Worm (Caenorhabditis elegans) whole organism, dauer: Measurements from ENCODE around the gene F18G5.1.

Source experiments
- unc-62 ChIP-seq: sonication (generic microtip); optimal IDR thresholded peaks from 2 replicates; lab custom pipeline; 2017; ENCODE audit warnings: missing biosample characterization, missing genetic modification reagents, missing genetic modification characterization

Gene F18G5.1

DNA sequence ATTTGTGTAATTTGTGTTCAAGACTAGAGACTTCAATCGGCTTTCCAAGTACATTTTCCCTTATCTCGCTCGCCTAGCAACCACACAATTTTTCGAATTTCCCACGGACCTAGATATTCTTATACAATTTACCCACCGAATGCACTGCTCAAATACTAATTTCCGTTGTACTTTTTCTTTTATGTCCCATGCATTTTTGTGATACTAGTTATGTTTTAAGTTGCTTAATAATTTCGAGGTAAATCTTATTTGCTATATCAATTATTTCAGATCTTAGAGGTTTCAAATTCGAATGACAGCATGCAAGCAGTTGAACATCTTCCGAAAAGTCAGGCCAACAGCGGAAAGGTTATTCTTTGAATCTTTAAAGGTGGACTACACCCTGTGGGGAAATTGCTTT lies at the start of gene F18G5.1:
TSS of gene F18G5.1 (plus strand) at position 301 of the 400 bp plus-strand sequence.
- no peak for TF ChIP-seq unc-62

DNA sequence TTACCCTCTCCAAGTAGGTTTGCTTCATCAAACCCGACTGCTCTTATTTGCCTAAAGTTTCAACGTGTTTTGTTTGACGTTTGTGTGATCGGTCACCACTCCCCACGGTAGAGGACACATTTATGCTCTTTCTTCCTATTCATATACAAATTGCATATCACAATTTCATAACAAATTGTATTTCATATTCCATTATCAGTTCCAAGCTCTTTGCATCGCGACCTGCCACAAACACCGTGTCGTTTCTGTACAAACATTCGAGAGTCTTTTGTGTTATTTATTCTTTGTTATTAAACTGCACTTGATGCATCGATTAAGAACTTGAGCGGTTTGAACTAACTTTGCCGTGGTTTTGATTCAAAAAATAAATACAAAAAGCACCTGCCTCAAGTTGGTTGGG lies 49.6 kb upstream of the F18G5.1 start:
- no peak for TF ChIP-seq unc-62

DNA sequence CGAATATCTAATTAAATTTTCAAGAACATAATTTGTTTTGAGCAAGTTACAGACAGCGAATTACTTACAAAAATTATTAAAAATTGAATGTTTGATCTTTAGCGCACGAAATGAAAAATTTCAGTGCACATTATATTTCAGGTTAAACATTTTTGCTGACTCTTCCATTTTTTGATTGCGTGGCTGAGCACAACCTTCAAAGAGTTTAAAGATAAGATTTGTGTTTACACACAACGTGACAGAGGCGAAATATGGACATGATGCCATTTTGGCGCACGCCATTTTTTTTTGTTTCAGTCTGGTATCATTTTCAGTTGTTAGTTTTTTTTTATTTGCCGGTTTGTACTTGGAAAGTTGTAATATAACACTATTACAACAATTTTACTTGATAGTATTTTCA lies 47.0 kb upstream of the F18G5.1 start:
- TF ChIP-seq unc-62: no peak

DNA sequence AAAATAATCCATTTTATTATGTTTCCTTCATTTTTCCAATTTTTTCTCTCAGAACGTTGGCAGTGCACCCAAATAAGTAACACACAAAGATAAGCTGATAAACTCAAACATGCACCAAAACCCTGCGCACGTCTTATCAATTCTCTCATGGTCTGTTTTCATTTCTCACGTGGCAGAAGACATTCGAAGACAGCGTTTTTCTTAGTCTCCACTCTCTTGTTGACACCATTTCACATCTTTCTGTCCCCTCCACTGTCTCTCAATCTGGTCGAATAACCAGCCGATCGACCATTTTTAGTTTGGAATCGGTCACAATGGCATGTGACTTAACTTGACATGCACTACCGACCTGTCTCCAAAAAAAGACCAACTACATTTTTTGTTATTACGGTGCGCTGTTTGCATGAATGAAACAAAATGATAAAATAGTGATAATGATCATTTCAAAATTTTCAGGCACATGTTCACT lies 45.7 kb upstream of the F18G5.1 start, which contains the start of gene C35B8.3:
TSS of gene C35B8.3 (plus strand) at position 51 of the 469 bp plus-strand sequence.
- no peak for TF ChIP-seq unc-62

DNA sequence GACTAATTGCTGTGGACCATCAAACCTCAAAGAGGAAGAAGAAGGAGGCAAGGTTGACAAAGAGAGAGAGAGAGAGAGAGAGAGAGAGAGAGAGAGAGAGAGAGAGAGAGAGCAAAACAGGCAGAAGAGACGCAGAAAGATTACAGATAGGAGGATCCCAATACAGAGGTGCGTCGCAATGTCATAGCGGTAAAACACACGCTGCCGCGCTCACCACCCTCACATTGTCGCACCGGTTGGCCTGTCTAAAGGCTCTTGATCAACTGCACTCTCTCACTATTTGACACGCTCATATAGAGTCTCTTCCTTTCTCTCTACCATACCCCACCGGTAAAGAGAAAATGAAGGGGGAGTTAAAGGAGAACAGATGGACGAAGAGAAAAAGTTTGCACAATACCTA lies 34.4 kb upstream of the F18G5.1 start:
- TF ChIP-seq unc-62: no peak

DNA sequence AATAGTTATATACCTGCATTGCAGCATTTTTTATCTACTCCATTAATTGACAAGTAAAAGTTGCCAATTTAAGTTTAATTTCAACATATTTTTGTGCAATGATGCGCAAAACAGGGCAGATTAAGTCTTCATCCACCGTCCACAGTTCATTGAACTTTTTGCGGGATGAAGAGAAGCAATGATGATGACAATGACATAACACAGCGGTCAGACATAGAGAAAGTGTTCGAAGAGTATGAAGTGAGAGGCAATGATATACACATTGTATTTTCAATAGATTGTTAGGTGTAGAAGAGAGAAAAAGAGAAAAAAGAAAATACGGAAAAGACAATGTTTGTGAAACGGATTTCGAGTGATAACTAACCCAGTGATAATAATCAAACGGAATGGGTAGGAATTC lies 32.7 kb upstream of the F18G5.1 start:
- TF ChIP-seq unc-62: no peak

DNA sequence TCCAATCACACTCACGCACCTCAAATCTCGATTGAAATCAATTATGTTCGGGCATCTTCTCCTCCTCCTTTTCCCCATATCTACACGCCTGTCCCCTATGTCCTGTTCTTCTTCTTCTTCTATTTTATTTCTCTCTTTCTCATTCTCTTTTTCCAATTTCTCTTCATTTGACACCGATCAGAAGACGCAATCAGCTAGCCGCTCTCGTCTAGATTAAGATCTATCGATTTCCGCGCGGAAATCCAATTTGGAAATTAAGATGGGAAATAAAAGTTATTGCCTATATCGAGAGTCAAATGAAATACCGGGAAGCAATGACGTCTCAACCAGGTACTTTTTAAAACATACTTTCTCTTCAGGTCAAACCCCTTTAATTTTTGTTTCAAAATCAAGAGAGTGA lies 31.2 kb upstream of the F18G5.1 start:
- no peak for TF ChIP-seq unc-62

DNA sequence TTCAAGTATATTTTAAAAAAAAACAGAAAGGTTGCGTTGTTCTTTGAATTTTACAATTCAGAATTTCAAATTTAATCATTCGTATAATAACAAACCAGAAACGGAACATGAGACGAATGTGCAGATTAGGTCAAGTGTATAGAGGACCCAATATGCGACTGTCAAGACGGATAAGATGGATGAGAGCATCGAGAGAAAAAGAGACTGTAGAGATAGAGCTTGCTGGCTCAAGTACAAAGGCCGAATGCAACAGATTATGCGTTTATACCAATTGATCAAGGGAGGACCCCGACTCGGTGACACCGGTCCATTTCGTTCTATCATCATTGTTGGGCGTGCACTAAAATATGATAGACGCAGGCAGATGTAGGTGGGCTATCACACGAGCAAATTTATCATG lies 29.3 kb upstream of the F18G5.1 start:
- no peak for TF ChIP-seq unc-62

DNA sequence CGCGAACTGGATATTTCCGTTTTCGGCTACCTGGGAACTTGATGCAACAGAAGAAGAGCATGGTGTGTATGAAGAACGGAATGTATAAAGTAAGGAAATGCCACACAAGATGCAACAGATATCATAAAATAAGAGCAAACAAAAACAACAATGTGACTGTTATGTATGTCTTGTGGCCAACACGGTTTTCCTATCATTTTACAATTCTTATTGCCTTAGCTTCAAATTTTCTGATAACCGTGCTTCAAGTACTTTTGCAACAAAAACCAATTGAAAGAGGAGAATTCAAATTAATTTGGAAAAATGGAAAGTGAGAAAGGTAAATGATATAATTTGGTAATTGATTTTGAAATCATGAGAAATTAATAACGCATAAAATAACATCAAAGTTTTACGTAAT lies 28.1 kb upstream of the F18G5.1 start:
- no peak for TF ChIP-seq unc-62

DNA sequence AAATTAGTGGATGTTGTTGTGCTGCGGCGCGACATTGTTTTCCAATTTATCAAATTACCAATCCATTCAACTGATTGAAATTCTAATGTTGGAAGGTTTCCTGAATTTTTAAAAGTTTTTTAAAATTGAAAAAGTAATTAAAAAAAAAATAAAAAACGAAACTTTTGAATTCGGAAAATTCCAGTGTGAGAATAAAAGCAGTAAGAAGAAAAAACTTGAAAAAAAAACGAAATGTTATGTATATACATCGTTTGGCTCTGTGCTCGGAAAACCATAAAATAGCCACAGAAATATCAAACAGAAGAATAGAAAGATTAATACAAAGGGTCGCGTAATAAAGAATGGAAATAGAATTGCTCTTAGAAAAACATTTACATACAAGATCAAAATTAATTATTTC lies 27.6 kb upstream of the F18G5.1 start, which contains the start of gene vav-1:
TSS of gene vav-1 (minus strand) at position 101 of the 400 bp plus-strand sequence.
- no peak for TF ChIP-seq unc-62

DNA sequence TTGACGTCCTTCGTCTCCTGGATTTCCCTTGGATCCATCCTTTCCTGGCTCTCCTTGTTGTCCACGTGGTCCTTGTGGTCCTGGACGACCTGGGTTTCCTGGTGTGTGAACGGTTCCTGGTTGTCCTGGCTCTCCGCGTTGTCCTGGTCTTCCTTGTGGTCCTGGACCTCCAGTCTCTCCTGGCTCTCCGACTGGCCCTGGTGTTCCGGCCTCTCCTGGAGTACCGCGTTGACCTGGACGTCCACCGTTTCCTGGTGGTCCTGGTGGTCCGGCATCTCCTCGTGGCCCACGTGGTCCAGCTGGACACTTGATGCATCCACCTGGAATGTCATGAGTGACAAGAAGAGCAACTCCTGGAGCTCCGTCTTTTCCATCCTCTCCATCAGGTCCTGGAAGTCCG lies 25.8 kb upstream of the F18G5.1 start:
- no peak for TF ChIP-seq unc-62

DNA sequence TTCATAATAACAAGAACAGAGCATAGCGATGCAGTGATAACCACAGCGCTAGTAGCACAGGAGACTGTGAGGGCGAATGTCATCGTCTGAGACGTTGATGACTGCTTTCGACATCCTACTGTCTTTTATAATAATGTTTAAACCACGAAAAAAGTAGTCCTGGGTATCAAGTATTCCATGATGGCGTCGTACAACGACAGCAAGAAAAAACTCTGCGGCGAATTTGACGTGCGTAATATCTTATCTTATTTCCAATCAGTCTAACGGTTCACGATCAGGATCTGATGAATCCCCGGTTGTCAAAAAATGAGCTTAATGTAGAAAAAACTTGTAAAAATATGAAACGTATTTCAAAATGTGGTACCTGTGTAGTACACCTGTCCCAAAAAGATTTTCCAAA lies 25.1 kb upstream of the F18G5.1 start, which contains the start of gene col-175:
TSS of gene col-175 (minus strand) at position 101 of the 400 bp plus-strand sequence.
- TF ChIP-seq unc-62: no peak

DNA sequence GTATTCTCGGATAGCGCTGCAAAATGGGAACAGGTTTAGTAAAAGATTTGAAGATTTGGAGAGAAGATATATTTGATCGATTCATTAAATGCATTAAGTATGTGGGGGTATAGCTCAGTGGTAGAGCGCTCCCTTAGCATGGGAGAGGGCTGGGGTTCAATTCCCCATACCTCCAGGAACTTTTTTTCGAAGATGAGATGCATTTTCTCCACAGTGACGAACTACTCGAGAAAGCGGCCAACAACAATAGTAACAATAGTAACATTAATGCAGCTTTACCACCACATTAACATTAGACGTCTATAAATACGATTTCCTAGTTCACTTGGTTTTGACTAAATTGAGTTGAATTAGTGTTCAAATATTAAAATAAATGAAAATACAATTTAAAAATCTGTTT lies 21.9 kb upstream of the F18G5.1 start:
- TF ChIP-seq unc-62: no peak

DNA sequence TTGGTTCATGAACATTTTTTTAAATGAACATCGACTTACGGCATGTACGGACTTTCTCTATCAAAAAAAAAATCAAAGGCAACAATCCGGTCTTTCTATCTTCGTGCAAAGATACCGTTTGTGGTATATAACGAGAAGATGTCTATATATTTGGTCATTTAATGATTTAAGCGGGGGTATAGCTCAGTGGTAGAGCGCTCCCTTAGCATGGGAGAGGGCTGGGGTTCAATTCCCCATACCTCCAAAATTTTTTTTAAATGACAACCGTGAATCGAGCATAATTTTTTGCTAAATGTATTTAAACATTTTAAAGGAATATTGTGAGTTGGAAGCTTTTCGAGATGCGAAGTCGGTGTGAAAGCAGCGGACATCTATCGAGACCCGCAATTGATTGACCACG lies 21.0 kb upstream of the F18G5.1 start:
- no peak for TF ChIP-seq unc-62

DNA sequence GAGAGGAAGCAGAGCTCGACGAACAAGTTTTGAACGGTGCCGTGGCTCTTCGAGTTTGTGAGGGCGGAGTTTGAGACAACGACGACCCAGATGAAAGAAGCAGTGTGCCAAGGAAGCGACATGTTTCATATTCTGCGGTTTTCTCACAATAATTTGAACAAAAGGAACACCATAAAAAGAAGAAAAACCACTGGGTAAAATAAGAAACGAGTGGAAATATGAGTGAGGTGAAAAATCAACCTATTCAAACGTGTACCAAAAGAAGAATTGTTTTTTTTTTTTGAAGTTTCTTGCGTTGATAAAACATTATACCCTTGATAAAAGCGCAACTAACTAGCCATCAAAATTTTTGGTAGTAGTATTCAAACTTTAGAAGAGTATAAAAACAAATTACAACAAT lies 17.5 kb upstream of the F18G5.1 start, which contains the start of gene lgc-4:
TSS of gene lgc-4 (minus strand) at position 101 of the 400 bp plus-strand sequence.
- TF ChIP-seq unc-62: no peak

DNA sequence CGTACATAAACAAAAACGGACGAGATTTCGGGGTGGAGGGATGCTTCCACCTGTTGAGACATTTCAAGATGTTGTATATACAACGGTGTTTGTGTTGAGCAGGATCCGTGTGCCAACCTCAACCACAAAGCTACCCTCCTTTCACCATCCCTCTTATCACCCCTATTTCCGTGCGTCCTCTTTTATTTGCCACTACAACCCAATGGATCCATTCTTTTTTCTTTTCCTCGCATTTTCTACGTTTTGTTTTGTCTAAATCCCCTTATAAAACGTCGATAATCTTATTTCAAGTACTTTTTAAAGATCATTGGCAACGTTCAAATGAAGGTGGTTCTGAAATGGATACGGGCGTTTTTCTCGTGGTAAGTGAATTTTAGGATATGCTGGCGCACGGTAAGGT lies 16.4 kb upstream of the F18G5.1 start, which contains the start of gene gpa-12:
TSS of gene gpa-12 (plus strand) at position 301 of the 400 bp plus-strand sequence.
- no peak for TF ChIP-seq unc-62

DNA sequence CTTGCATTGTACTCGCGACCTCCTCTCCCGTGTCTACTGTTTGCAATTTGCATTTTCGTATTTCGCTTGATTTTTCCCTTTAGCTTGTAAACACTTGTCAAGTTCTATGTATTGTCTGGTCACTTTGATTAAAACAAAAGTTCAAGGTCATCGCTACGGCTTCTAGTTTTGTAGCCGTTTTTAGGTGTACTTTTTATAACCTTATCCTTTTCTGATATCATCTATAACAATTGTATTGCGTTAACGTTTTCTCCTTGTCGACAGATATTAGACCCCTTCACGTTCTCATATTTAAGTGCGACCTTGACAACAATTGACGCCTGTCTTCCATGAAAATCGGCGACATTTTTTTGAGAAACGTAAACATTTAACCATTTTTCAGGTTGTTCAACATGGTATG lies 13.0 kb upstream of the F18G5.1 start:
- TF ChIP-seq unc-62: no peak

DNA sequence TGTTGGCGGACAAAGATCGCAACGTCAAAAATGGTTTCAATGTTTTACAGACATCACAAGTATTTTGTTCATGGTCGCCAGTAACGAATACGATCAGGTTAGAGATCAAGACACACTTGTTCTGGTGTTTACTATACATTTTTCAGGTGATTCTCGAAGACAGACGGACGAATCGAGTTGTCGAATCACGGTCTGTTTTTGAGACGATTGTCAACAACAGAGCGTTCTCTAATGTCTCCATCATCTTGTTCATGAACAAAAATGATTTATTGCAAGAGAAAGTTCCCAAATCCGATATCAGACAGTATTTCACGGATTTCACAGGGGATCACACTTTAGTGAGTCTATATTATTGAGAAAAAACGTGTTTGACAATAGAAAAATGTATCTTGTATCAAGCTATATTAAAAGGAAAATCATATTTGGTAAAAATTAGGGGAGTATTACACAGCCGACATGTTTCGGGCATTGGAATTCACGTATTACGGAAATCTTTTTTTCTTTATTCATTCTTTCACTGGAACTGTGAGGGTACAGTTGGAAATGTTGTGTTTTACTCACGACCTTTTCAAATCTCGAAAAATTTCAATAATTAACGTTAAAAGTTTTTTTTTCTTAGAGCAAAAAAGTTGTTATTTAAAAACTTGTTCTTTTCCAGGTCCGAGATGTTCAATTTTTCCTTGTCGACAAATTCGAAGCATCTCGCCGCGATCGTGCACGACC lies 11.4 kb upstream of the F18G5.1 start:
- TF ChIP-seq unc-62: no peak
